Worm (Caenorhabditis elegans) whole organism, L3 larva: ENCODE measurements around the gene M05D6.5.

Source experiments
- egl-27 ChIP-seq: sonication (generic microtip); optimal IDR thresholded peaks from 4 replicates; lab custom pipeline; 2017; ENCODE audit warnings: missing biosample characterization, missing genetic modification reagents, missing genetic modification characterization
- elt-2 ChIP-seq: sonication (generic microtip); optimal IDR thresholded peaks from 2 replicates; lab custom pipeline; 2016; ENCODE audit warnings: missing genetic modification reagents, mild to moderate bottlenecking, missing genetic modification characterization, missing compliant biosample characterization
- fos-1 ChIP-seq: fragments of 150-350 bp; optimal IDR thresholded peaks from 2 replicates; lab custom pipeline; 2014; ENCODE audit warnings: missing biosample characterization, missing genetic modification characterization
- mdl-1 ChIP-seq: fragments of 150-350 bp; optimal IDR thresholded peaks from 2 replicates; lab custom pipeline; 2014; ENCODE audit warnings: missing biosample characterization, missing genetic modification characterization
- sea-2 ChIP-seq: fragments of 150-350 bp; sonication (generic microtip); optimal IDR thresholded peaks from 4 replicates; lab custom pipeline; 2014; ENCODE audit warnings: missing biosample characterization, missing genetic modification reagents, missing genetic modification characterization

- TF ChIP-seq mdl-1 (tag; lab: Kevin White, UChicago) (no peak), sea-2 (GFP tag; lab: Kevin White, UChicago) (no peak), egl-27 (tag; lab: Kevin White, UChicago) (no peak), elt-2 (tag; lab: Kevin White, UChicago) (no peak), fos-1 (tag; lab: Kevin White, UChicago) (no peak)
Observed at ce11 chrII:8494228-8494717, 12.3 kb upstream of the M05D6.5 start, which contains the start of gene M05D6.9.
